Worm (Caenorhabditis elegans): ENCODE measurements around the gene dyf-18.
"Not testable (repeated sequence)": the region's sequence is repeated elsewhere in the genome, so short reads cannot be mapped to it uniquely, and the experiment has no call there.

DNA sequence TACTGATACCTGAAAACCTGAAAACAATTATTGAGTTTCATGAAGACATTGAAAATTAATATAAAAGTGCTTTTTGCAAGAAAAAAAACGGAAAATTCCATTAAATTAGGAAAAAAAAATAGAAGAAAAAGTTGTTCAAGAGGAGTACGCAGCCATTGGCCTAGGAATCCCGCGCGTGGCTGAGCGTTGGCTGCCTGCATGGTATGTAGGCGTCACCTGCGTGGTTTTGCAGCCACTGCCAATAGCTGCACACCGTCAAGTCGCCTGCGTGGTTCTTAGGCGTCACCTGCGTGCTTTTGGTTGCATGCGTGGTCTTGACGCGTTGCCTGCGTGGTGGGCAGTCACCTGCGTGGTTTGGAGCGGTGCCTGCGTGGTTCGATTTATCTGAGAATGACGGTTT, 27.0 kb upstream of the dyf-18 start, which contains the start of gene M117.6:
- TF ChIP-seq ceh-16 (tag; optimal IDR thresholded peaks at IDR 0.05); skn-1 (tag; optimal IDR thresholded peaks at IDR 0.05); elt-3 (tag; optimal IDR thresholded peaks at IDR 0.05); gmeb-1 (tag; optimal IDR thresholded peaks at IDR 0.05); unc-55 (GFP tag; optimal IDR thresholded peaks at IDR 0.05); egl-27 (tag; optimal IDR thresholded peaks at IDR 0.05): not testable (repeated sequence)
